Fruit fly (Drosophila melanogaster) whole organism, prepupa: ENCODE measurements around the gene Arp10.
A peak's percentile ranks its signal among the peaks of the same experiment; 100 is the strongest.

ENCODE experiments used
- Blimp-1 ChIP-seq: fragments of 200-800 bp; sonication (Bioruptor generic); optimal IDR thresholded peaks from 3 replicates; lab custom pipeline; 2017; ENCODE audit warnings: missing biosample characterization, missing genetic modification characterization, mild to moderate bottlenecking, moderate library complexity, missing genetic modification reagents
- CG10631 ChIP-seq: fragments of 200-800 bp; sonication (Bioruptor generic); optimal IDR thresholded peaks from 2 replicates; lab custom pipeline; 2016; ENCODE audit warnings: missing biosample characterization, missing genetic modification characterization
- CG11294 ChIP-seq: fragments of 200-800 bp; sonication (Bioruptor generic); IDR thresholded peaks from 2 replicates; pipeline ENCODE4 v1.3.6; 2022; ENCODE audit warnings: missing biosample characterization, missing genetic modification characterization
- CG11762 ChIP-seq: fragments of 200-800 bp; sonication (Bioruptor generic); optimal IDR thresholded peaks from 3 replicates; lab custom pipeline; 2016; ENCODE audit warnings: missing biosample characterization, missing genetic modification characterization; ENCODE audit not compliant: insufficient read depth
- CG11902 ChIP-seq: fragments of 200-800 bp; sonication (Bioruptor generic); optimal IDR thresholded peaks from 3 replicates; lab custom pipeline; 2016; ENCODE audit warnings: missing biosample characterization, missing genetic modification characterization
- CG1621 ChIP-seq: fragments of 200-800 bp; sonication (Bioruptor generic); optimal IDR thresholded peaks from 3 replicates; lab custom pipeline; 2018; ENCODE audit warnings: missing biosample characterization, mild to moderate bottlenecking, missing genetic modification characterization
- CG16779 ChIP-seq: fragments of 200-800 bp; sonication (Bioruptor generic); optimal IDR thresholded peaks from 3 replicates; lab custom pipeline; 2017; ENCODE audit warnings: missing biosample characterization, mild to moderate bottlenecking, missing genetic modification characterization
- CG3032 ChIP-seq: fragments of 200-800 bp; optimal IDR thresholded peaks from 2 replicates; lab custom pipeline; 2019; ENCODE audit warnings: missing biosample characterization, mild to moderate bottlenecking, missing genetic modification characterization, moderate library complexity
- CG31627 ChIP-seq: fragments of 200-800 bp; sonication (Bioruptor generic); optimal IDR thresholded peaks from 3 replicates; lab custom pipeline; 2016; ENCODE audit warnings: missing biosample characterization, missing genetic modification characterization
- CG32006 ChIP-seq: fragments of 200-800 bp; sonication (Bioruptor generic); optimal IDR thresholded peaks from 3 replicates; lab custom pipeline; 2017; ENCODE audit warnings: missing biosample characterization, mild to moderate bottlenecking, missing genetic modification characterization
- CG3919 ChIP-seq: fragments of 200-800 bp; sonication (Bioruptor generic); optimal IDR thresholded peaks from 3 replicates; lab custom pipeline; 2016; ENCODE audit warnings: missing biosample characterization, missing genetic modification characterization
- CG6163 ChIP-seq: fragments of 200-800 bp; sonication (Bioruptor generic); IDR thresholded peaks from 3 replicates; pipeline ENCODE4 v1.3.6; 2022; ENCODE audit warnings: missing biosample characterization, missing genetic modification characterization
- CG6276 ChIP-seq: fragments of 200-800 bp; sonication (Bioruptor generic); optimal IDR thresholded peaks from 2 replicates; lab custom pipeline; 2017; ENCODE audit warnings: missing biosample characterization, mild to moderate bottlenecking, missing genetic modification characterization
- CG6792 ChIP-seq: fragments of 200-800 bp; sonication (Bioruptor generic); optimal IDR thresholded peaks from 3 replicates; lab custom pipeline; 2016; ENCODE audit warnings: missing biosample characterization, missing genetic modification characterization
- CG6808 ChIP-seq: fragments of 200-800 bp; sonication (Bioruptor generic); optimal IDR thresholded peaks from 3 replicates; lab custom pipeline; 2017; ENCODE audit warnings: missing biosample characterization, missing genetic modification characterization, mild to moderate bottlenecking, moderate library complexity, missing genetic modification reagents
- CG6854 ChIP-seq: fragments of 200-800 bp; sonication (Bioruptor generic); optimal IDR thresholded peaks from 2 replicates; lab custom pipeline; 2017; ENCODE audit warnings: missing biosample characterization, mild to moderate bottlenecking, missing genetic modification characterization
- CG7368 ChIP-seq: fragments of 200-800 bp; sonication (Bioruptor generic); optimal IDR thresholded peaks from 3 replicates; lab custom pipeline; 2016; ENCODE audit warnings: missing biosample characterization, missing genetic modification characterization
- CG8119 ChIP-seq: fragments of 200-800 bp; sonication (Bioruptor generic); IDR thresholded peaks from 3 replicates; pipeline ENCODE4 v1.3.6; 2022; ENCODE audit warnings: missing biosample characterization, missing genetic modification characterization
- CG8319 ChIP-seq: fragments of 200-800 bp; sonication (Bioruptor generic); optimal IDR thresholded peaks from 3 replicates; lab custom pipeline; 2016; ENCODE audit warnings: missing biosample characterization, missing genetic modification characterization
- CG8632 ChIP-seq: fragments of 200-800 bp; sonication (Bioruptor generic); optimal IDR thresholded peaks from 3 replicates; lab custom pipeline; 2016; ENCODE audit warnings: missing biosample characterization, missing genetic modification characterization
- CG9139 ChIP-seq: fragments of 200-800 bp; sonication (Bioruptor generic); optimal IDR thresholded peaks from 3 replicates; lab custom pipeline; 2017; ENCODE audit warnings: missing biosample characterization, mild to moderate bottlenecking, missing genetic modification characterization
- Eip78C ChIP-seq: fragments of 200-800 bp; sonication (Bioruptor generic); peaks from one replicate; lab custom pipeline; 2016; ENCODE audit warnings: missing biosample characterization, missing genetic modification characterization
- Eip93F ChIP-seq: fragments of 200-800 bp; sonication (Bioruptor generic); optimal IDR thresholded peaks from 2 replicates; lab custom pipeline; 2016; ENCODE audit warnings: missing biosample characterization, mild to moderate bottlenecking, missing genetic modification characterization
- Hr38 ChIP-seq: sonication (Bioruptor generic); optimal IDR thresholded peaks from 2 replicates; lab custom pipeline; 2016; ENCODE audit warnings: missing biosample characterization, missing genetic modification characterization
- Hr39 ChIP-seq: fragments of 200-800 bp; sonication (Bioruptor generic); optimal IDR thresholded peaks from 2 replicates; lab custom pipeline; 2016; ENCODE audit warnings: missing biosample characterization, missing genetic modification characterization
- Hr4 ChIP-seq: fragments of 200-800 bp; sonication (Bioruptor generic); optimal IDR thresholded peaks from 3 replicates; lab custom pipeline; 2016; ENCODE audit warnings: missing biosample characterization, missing genetic modification characterization
- Met ChIP-seq: fragments of 200-800 bp; sonication (Bioruptor generic); optimal IDR thresholded peaks from 3 replicates; lab custom pipeline; 2016; ENCODE audit warnings: missing biosample characterization, missing genetic modification characterization
- Smox ChIP-seq: fragments of 200-800 bp; sonication (Bioruptor generic); optimal IDR thresholded peaks from 3 replicates; lab custom pipeline; 2016; ENCODE audit warnings: missing biosample characterization, missing genetic modification characterization
- Sox102F ChIP-seq: fragments of 200-800 bp; sonication (Bioruptor generic); optimal IDR thresholded peaks from 2 replicates; lab custom pipeline; 2016; ENCODE audit warnings: missing biosample characterization, mild to moderate bottlenecking, missing genetic modification characterization
- acj6 ChIP-seq: fragments of 200-800 bp; sonication (Bioruptor generic); optimal IDR thresholded peaks from 3 replicates; lab custom pipeline; 2016; ENCODE audit warnings: missing biosample characterization, missing genetic modification characterization
- dac ChIP-seq: fragments of 200-800 bp; sonication (Bioruptor generic); optimal IDR thresholded peaks from 2 replicates; lab custom pipeline; 2017; ENCODE audit warnings: missing biosample characterization, mild to moderate bottlenecking, missing genetic modification characterization
- eg ChIP-seq: fragments of 200-800 bp; sonication (Bioruptor generic); IDR thresholded peaks from 3 replicates; pipeline ENCODE4 v1.3.6; 2022; ENCODE audit warnings: missing biosample characterization, missing genetic modification characterization
- esn ChIP-seq: fragments of 200-800 bp; sonication (Bioruptor generic); optimal IDR thresholded peaks from 2 replicates; lab custom pipeline; 2016; ENCODE audit warnings: missing biosample characterization, mild to moderate bottlenecking, missing genetic modification characterization, moderate library complexity
- fd85E ChIP-seq: fragments of 200-800 bp; sonication (Bioruptor generic); optimal IDR thresholded peaks from 3 replicates; lab custom pipeline; 2016; ENCODE audit warnings: missing biosample characterization, missing genetic modification characterization
- lz ChIP-seq: fragments of 200-800 bp; sonication (Bioruptor generic); optimal IDR thresholded peaks from 3 replicates; lab custom pipeline; 2016; ENCODE audit warnings: missing biosample characterization, missing genetic modification characterization
- net ChIP-seq: fragments of 200-800 bp; sonication (Bioruptor generic); optimal IDR thresholded peaks from 3 replicates; lab custom pipeline; 2016; ENCODE audit warnings: missing biosample characterization, missing genetic modification characterization
- pdm3 ChIP-seq: fragments of 200-800 bp; sonication (Bioruptor generic); optimal IDR thresholded peaks from 3 replicates; lab custom pipeline; 2016; ENCODE audit warnings: missing biosample characterization, missing genetic modification characterization
- salr ChIP-seq, 2 experiments: fragments of 200-800 bp; sonication (Bioruptor generic); optimal IDR thresholded peaks; 3 replicates each; lab custom pipeline; 2016 to 2018; ENCODE audit warnings: missing biosample characterization in 2 of 2, missing genetic modification characterization in 2 of 2, mild to moderate bottlenecking in 1 of 2
- spab ChIP-seq: fragments of 200-800 bp; sonication (Bioruptor generic); optimal IDR thresholded peaks from 2 replicates; lab custom pipeline; 2017; ENCODE audit warnings: missing biosample characterization, mild to moderate bottlenecking, missing genetic modification characterization, missing genetic modification reagents
- ss ChIP-seq, 2 experiments: fragments of 200-800 bp; sonication (Bioruptor generic); optimal IDR thresholded peaks; 2 replicates in 1 of 2; 3 replicates in 1 of 2; lab custom pipeline; 2017 to 2018; ENCODE audit warnings: mild to moderate bottlenecking in 2 of 2, missing biosample characterization in 2 of 2, missing genetic modification characterization in 2 of 2, moderate library complexity in 1 of 2
- svp ChIP-seq: fragments of 200-800 bp; sonication (Bioruptor generic); peaks from one replicate; lab custom pipeline; 2016; ENCODE audit warnings: missing biosample characterization, missing genetic modification characterization
- topi ChIP-seq: fragments of 200-800 bp; sonication (Bioruptor generic); optimal IDR thresholded peaks from 3 replicates; lab custom pipeline; 2016; ENCODE audit warnings: missing biosample characterization, missing genetic modification characterization

Gene Arp10

DNA sequence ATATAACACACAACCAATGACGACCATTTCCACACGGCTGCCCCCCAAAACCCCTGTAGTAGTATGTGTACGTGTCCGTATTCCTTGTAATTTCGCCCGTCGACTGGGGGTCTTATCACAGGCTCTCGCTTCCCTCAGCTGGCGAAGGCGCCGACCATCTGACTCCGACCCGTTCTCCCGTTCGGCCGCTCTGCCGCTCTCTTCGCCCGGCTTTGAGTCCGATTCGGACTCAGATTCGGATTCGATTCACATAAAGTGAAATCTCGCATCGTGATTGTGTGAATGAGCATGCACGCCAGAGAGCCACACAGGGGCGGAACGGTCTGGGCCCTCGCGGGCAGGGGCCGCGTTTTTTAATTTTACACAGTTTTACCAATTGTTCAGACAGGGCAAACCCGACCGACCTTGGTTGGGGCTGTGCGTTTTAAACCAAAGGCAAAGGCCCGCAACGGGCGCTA lies 19.7 kb upstream of the Arp10 start (continued):
- TF ChIP-seq CG7368 (no peak), CG11902 (GFP tag; lab: Kevin White, UChicago) (peak; percentile 92), eg (GFP tag; lab: Robert Waterston, UW) (peak; percentile 80), Sox102F (GFP tag; lab: Kevin White, UChicago) (no peak), Hr39 (GFP tag; lab: Kevin White, UChicago) (peak; percentile 50), CG3032 (tag; lab: Kevin White, UChicago) (peak; percentile 41), CG16779 (peak; percentile 45), Smox (GFP tag; lab: Kevin White, UChicago) (peak; percentile 7), Eip93F (GFP tag; lab: Kevin White, UChicago) (no peak), CG3919 (peak; percentile 46), CG6808 (GFP tag; lab: Kevin White, UChicago) (no peak), CG6792 (peak; percentile 30), CG6854 (GFP tag; lab: Kevin White, UChicago) (peak; percentile 23), CG8632 (no peak), CG11762 (GFP tag; lab: Kevin White, UChicago) (no peak), fd85E (no peak), Blimp-1 (GFP tag; lab: Kevin White, UChicago) (peak; percentile 24), CG1621 (tag; lab: Kevin White, UChicago) (peak; percentile 55), Hr4 (peak; percentile 23)

DNA sequence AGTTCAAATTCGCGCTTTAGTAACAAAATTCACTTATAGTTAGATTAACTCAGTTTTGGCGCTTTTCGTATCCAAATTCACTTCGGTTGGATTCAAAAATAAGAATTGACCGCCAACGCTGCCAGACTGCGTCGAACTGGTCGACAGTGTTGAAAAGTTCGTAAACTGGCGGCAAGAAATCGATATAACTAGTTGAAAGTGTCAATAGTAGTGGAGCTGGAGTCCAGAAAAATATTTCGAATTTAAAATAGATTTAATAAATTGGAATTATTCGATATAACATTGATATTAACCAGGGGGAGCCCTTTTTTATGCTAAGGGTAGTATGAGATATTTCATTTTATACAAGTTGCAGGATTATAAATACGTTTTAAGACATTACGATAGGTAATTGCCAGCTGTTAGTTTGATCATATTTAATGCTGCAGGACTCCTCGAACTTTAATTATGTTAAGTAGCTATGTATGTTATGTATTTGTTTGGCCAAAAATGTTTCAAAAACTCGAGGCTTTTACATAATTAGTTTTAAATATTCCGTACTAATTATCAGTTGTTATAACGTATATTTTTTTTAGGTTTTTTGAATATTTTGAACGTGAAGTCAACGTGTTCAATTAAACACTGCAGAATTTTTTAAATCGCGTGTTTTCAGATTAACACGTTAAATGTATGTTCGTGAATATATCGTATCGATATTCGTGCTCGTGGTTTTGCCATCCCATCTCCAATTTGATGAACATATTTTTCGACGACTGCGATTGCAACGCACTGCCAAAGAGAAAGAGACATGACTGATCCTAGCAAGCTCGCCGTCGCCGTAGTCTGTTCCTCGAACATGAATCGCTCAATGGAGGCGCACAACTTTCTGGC lies 18.1 kb upstream of the Arp10 start, which contains the start of the genes CG14223 and Ssu72:
Gene CG14223, minus strand, starts transcription at position 113 of the 870 bp plus-strand sequence.
Gene Ssu72, plus strand, starts transcription at position 703 of the 870 bp plus-strand sequence.
- TF ChIP-seq CG31627 (GFP tag; lab: Kevin White, UChicago): no peak
- no peak for TF ChIP-seq Hr39 (GFP tag; lab: Kevin White, UChicago)
- peak; percentile 32 for TF ChIP-seq Met (GFP tag; lab: Kevin White, UChicago)
- TF ChIP-seq ss (GFP tag; optimal IDR thresholded peaks at IDR 0.05; lab: Kevin White, UChicago): no peak
- peak; percentile 22 for TF ChIP-seq esn (GFP tag; lab: Kevin White, UChicago)
- peak; percentile 14 for TF ChIP-seq acj6 (GFP tag; lab: Kevin White, UChicago)
- peak in 1 of 2 experiments; percentile 19 for TF ChIP-seq salr (GFP tag; optimal IDR thresholded peaks at IDR 0.05; lab: Kevin White, UChicago)
- peak; percentile 32 for TF ChIP-seq Eip78C
- no peak for TF ChIP-seq CG11762 (GFP tag; lab: Kevin White, UChicago)
- no peak for TF ChIP-seq CG8632
- peak; percentile 9 for TF ChIP-seq topi
- TF ChIP-seq Hr4: peak; percentile 4
- peak; percentile 15 for TF ChIP-seq CG10631

DNA sequence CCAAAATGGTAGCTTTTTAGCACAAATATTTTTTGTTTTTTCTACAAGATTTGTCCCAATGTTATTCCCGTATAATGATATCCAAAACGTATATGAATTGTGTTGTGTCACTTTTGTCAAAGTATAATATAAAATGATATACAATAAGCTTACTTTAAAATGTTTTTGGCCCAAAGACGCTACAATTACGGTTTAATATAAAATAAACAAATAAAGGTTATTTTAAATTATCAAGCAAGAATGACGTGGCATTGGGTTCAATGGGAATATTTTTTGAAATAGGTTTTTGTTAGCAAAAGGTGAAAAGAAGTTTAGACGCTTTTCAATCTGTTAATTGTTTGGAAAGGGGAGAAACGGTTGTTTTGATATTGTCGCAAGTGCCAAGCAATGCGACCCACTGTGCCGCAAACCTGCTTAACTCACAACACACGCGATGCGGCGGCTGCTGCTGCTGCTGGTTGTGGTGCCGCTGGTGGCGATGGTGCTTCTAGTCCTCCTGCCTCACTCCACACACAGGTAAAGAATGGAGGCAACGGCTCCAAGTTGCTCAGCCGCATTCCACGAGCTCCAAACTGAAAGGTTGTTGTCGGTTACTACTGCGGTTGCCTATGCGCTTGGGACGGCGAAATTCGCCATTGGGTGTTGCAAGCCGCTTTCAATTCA lies 17.4 kb upstream of the Arp10 start:
- TF ChIP-seq CG11294 (GFP tag; lab: Robert Waterston, UW): no peak
- 0 out of 3 replicates have a peak, but pooled peaks have one; percentile 26 for TF ChIP-seq CG6163 (GFP tag; lab: Robert Waterston, UW)
- peak; percentile 9 for TF ChIP-seq CG7368
- TF ChIP-seq CG9139 (GFP tag; lab: Kevin White, UChicago): peak; percentile 4
- peak; percentile 7 for TF ChIP-seq CG31627 (GFP tag; lab: Kevin White, UChicago)
- peak; percentile 64 for TF ChIP-seq Met (GFP tag; lab: Kevin White, UChicago)
- peak; percentile 50 for TF ChIP-seq CG6792
- peak; percentile 29 for TF ChIP-seq dac
- peak; percentile 75 for TF ChIP-seq svp
- TF ChIP-seq CG3919: peak; percentile 51
- TF ChIP-seq CG32006: peak; percentile 78
- TF ChIP-seq spab (GFP tag; lab: Kevin White, UChicago): peak; percentile 34
- no peak for TF ChIP-seq CG8632
- peak; percentile 56 to 57 for TF ChIP-seq ss (GFP tag; optimal IDR thresholded peaks at IDR 0.05; lab: Kevin White, UChicago)
- TF ChIP-seq CG1621 (tag; lab: Kevin White, UChicago): no peak
- TF ChIP-seq net (GFP tag; lab: Kevin White, UChicago): peak; percentile 63
- peak; percentile 64 for TF ChIP-seq CG6276 (GFP tag; lab: Kevin White, UChicago)
- no peak for TF ChIP-seq CG8319 (GFP tag; lab: Kevin White, UChicago)
- TF ChIP-seq Eip78C: peak; percentile 91
- TF ChIP-seq fd85E: no peak
- peak; percentile 28 for TF ChIP-seq CG11762 (GFP tag; lab: Kevin White, UChicago)
- TF ChIP-seq eg (GFP tag; lab: Robert Waterston, UW): peak; percentile 10; the same call in 1 of the 3 replicates
- peak; percentile 55 for TF ChIP-seq lz (GFP tag; lab: Kevin White, UChicago)
- peak; percentile 55 for TF ChIP-seq pdm3
- TF ChIP-seq Sox102F (GFP tag; lab: Kevin White, UChicago): peak; percentile 45
- peak; percentile 63 for TF ChIP-seq topi
- no peak for TF ChIP-seq CG8119 (GFP tag; lab: Robert Waterston, UW)
- peak; percentile 12 for TF ChIP-seq Blimp-1 (GFP tag; lab: Kevin White, UChicago)
- TF ChIP-seq Hr38 (GFP tag; lab: Kevin White, UChicago): no peak
